Worm (Caenorhabditis elegans): ENCODE measurements around the gene C34F6.5.

- TF ChIP-seq lin-13 (tag; optimal IDR thresholded peaks at IDR 0.05) (no peak), unc-62 (GFP tag; optimal IDR thresholded peaks at IDR 0.05) (peak; percentile 26), lsy-2 (tag; optimal IDR thresholded peaks at IDR 0.05) (no peak), pha-4 (tag; optimal IDR thresholded peaks at IDR 0.05) (no peak), elt-3 (tag; optimal IDR thresholded peaks at IDR 0.05) (no peak), snpc-4 (tag; optimal IDR thresholded peaks at IDR 0.05) (no peak), unc-39 (tag; optimal IDR thresholded peaks at IDR 0.05) (no peak), nhr-2 (tag; optimal IDR thresholded peaks at IDR 0.05) (no peak), nhr-12 (tag; optimal IDR thresholded peaks at IDR 0.05) (no peak), blmp-1 (tag; optimal IDR thresholded peaks at IDR 0.05) (no peak)
These were observed 18.2 kb downstream of the C34F6.5 start for ce11 chrX:11190443-11190842.

All from whole organism, mixed stage, embryonic.